Worm (Caenorhabditis elegans) whole organism, L2 larva: Measurements from ENCODE around the gene F08F8.11.
A peak's percentile ranks its signal among the peaks of the same experiment; 100 is the strongest.

Source experiments
- C34F6.9 ChIP-seq: fragments of 150-350 bp; optimal IDR thresholded peaks from 2 replicates; lab custom pipeline; 2014; ENCODE audit warnings: missing biosample characterization, missing genetic modification characterization
- F13H6.1 ChIP-seq: sonication (generic microtip); optimal IDR thresholded peaks from 2 replicates; lab custom pipeline; 2016; ENCODE audit warnings: missing genetic modification characterization, missing compliant biosample characterization
- R02D3.7 ChIP-seq: fragments of 150-350 bp; optimal IDR thresholded peaks from 2 replicates; lab custom pipeline; 2014; ENCODE audit warnings: missing biosample characterization, missing genetic modification characterization
- Y55F3AM.14 ChIP-seq: fragments of 200-800 bp; sonication (Bioruptor generic); optimal IDR thresholded peaks from 2 replicates; lab custom pipeline; 2018; ENCODE audit warnings: mild to moderate bottlenecking, missing genetic modification characterization, missing compliant biosample characterization
- alr-1 ChIP-seq: fragments of 150-350 bp; optimal IDR thresholded peaks from 2 replicates; lab custom pipeline; 2014; ENCODE audit warnings: missing biosample characterization, missing genetic modification characterization
- blmp-1 ChIP-seq: sonication (generic microtip); optimal IDR thresholded peaks from 2 replicates; lab custom pipeline; 2017; ENCODE audit warnings: missing genetic modification characterization, mild to moderate bottlenecking, missing compliant biosample characterization, antibody characterized with exemption, moderate library complexity; ENCODE audit not compliant: insufficient read depth
- ceh-16 ChIP-seq: fragments of 150-350 bp; optimal IDR thresholded peaks from 2 replicates; lab custom pipeline; 2014; ENCODE audit warnings: missing biosample characterization, missing genetic modification characterization
- ceh-82 ChIP-seq: fragments of 150-350 bp; optimal IDR thresholded peaks from 2 replicates; lab custom pipeline; 2014; ENCODE audit warnings: missing biosample characterization, missing genetic modification characterization
- crh-2 ChIP-seq: sonication (generic microtip); optimal IDR thresholded peaks from 2 replicates; lab custom pipeline; 2017; ENCODE audit warnings: missing biosample characterization, missing genetic modification characterization
- dmd-4 ChIP-seq: sonication (generic microtip); optimal IDR thresholded peaks from 2 replicates; lab custom pipeline; 2017; ENCODE audit warnings: missing biosample characterization, missing genetic modification characterization
- egl-27 ChIP-seq: sonication (generic microtip); optimal IDR thresholded peaks from 3 replicates; lab custom pipeline; 2017; ENCODE audit warnings: missing biosample characterization, missing genetic modification reagents, missing genetic modification characterization
- elt-1 ChIP-seq: fragments of 150-350 bp; optimal IDR thresholded peaks from 2 replicates; lab custom pipeline; 2014; ENCODE audit warnings: missing biosample characterization, missing genetic modification characterization
- lin-39 ChIP-seq: fragments of 150-350 bp; optimal IDR thresholded peaks from 2 replicates; lab custom pipeline; 2014; ENCODE audit warnings: missing biosample characterization, missing genetic modification reagents, missing genetic modification characterization
- lsy-2 ChIP-seq, 2 experiments: fragments of 150-350 bp in 1 of 2; sonication (generic microtip) in 1 of 2; optimal IDR thresholded peaks; 2 replicates each; lab custom pipeline; 2014 to 2017; ENCODE audit warnings: missing biosample characterization in 2 of 2, missing genetic modification characterization in 2 of 2
- mab-5 ChIP-seq: fragments of 150-350 bp; optimal IDR thresholded peaks from 2 replicates; lab custom pipeline; 2014; ENCODE audit warnings: missing biosample characterization, missing genetic modification characterization
- mbf-1 ChIP-seq: sonication (generic microtip); optimal IDR thresholded peaks from 2 replicates; lab custom pipeline; 2017; ENCODE audit warnings: missing biosample characterization, missing genetic modification characterization
- mdl-1 ChIP-seq, 2 experiments: fragments of 150-350 bp in 1 of 2; sonication (generic microtip) in 1 of 2; optimal IDR thresholded peaks; 2 replicates each; lab custom pipeline; 2017; ENCODE audit warnings: missing biosample characterization in 2 of 2, missing genetic modification characterization in 2 of 2
- nhr-10 ChIP-seq: sonication (generic microtip); optimal IDR thresholded peaks from 2 replicates; lab custom pipeline; 2017; ENCODE audit warnings: missing biosample characterization, missing genetic modification characterization
- nhr-12 ChIP-seq: fragments of 150-350 bp; optimal IDR thresholded peaks from 2 replicates; lab custom pipeline; 2014; ENCODE audit warnings: missing biosample characterization, missing genetic modification characterization
- nhr-21 ChIP-seq: fragments of 150-350 bp; optimal IDR thresholded peaks from 2 replicates; lab custom pipeline; 2014; ENCODE audit warnings: missing biosample characterization, missing genetic modification characterization
- nhr-23 ChIP-seq: fragments of 150-350 bp; optimal IDR thresholded peaks from 2 replicates; lab custom pipeline; 2014; ENCODE audit warnings: missing biosample characterization, missing genetic modification reagents, missing genetic modification characterization
- nhr-237 ChIP-seq: fragments of 150-350 bp; optimal IDR thresholded peaks from 2 replicates; lab custom pipeline; 2014; ENCODE audit warnings: missing biosample characterization, missing genetic modification characterization
- nhr-25 ChIP-seq: fragments of 150-350 bp; sonication (generic microtip); optimal IDR thresholded peaks from 3 replicates; lab custom pipeline; 2014; ENCODE audit warnings: missing biosample characterization, missing genetic modification characterization
- nhr-6 ChIP-seq: fragments of 150-350 bp; optimal IDR thresholded peaks from 2 replicates; lab custom pipeline; 2014; ENCODE audit warnings: missing biosample characterization, missing genetic modification characterization
- nhr-77 ChIP-seq: fragments of 150-350 bp; optimal IDR thresholded peaks from 2 replicates; lab custom pipeline; 2014; ENCODE audit warnings: missing biosample characterization, missing genetic modification characterization
- peb-1 ChIP-seq: fragments of 150-350 bp; optimal IDR thresholded peaks from 2 replicates; lab custom pipeline; 2014; ENCODE audit warnings: missing biosample characterization, missing genetic modification characterization
- sem-4 ChIP-seq: fragments of 150-350 bp; optimal IDR thresholded peaks from 2 replicates; lab custom pipeline; 2014; ENCODE audit warnings: missing biosample characterization, missing genetic modification reagents, missing genetic modification characterization
- sma-3 ChIP-seq: sonication (generic microtip); optimal IDR thresholded peaks from 2 replicates; lab custom pipeline; 2016; ENCODE audit warnings: missing genetic modification reagents, missing genetic modification characterization, missing compliant biosample characterization
- snpc-4 ChIP-seq: fragments of 150-350 bp; optimal IDR thresholded peaks from 2 replicates; lab custom pipeline; 2014; ENCODE audit warnings: missing biosample characterization, missing genetic modification characterization
- unc-55 ChIP-seq: fragments of 150-350 bp; sonication (generic microtip); optimal IDR thresholded peaks from 3 replicates; lab custom pipeline; 2014; ENCODE audit warnings: missing biosample characterization, missing genetic modification reagents, missing genetic modification characterization
- unc-62 ChIP-seq: fragments of 150-350 bp; optimal IDR thresholded peaks from 2 replicates; lab custom pipeline; 2014; ENCODE audit warnings: missing biosample characterization, missing genetic modification reagents, missing genetic modification characterization
- ztf-1 ChIP-seq: fragments of 200-800 bp; sonication (Bioruptor generic); conservative IDR thresholded peaks from 2 replicates; pipeline ENCODE4 v1.3.6; 2022; ENCODE audit warnings: missing genetic modification characterization, missing compliant biosample characterization
- ztf-4 ChIP-seq: fragments of 150-350 bp; optimal IDR thresholded peaks from 2 replicates; lab custom pipeline; 2014; ENCODE audit warnings: missing biosample characterization, missing genetic modification characterization

F08F8.11 gene

DNA sequence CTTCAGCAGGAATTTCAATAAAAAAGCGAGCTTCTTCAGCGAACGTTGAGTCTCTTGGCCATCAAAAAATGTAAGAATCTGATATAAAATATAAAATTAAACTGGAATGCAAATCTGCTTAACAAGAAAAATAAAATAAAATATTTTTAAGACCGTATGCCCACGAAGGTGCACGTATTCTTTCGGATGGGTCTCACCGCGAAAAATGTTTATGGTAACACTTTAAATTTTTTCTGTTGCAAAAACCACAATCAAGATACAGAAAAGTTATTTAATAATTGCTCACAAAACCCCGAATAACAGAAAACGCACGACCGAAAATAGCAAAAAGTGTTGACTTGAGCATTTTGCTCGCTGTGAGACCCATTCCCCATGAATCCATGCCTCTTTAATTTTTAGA, 26.6 kb upstream of the F08F8.11 start:
- TF ChIP-seq nhr-25 (tag; lab: Kevin White, UChicago) (no peak), mbf-1 (tag; lab: Kevin White, UChicago) (no peak), lsy-2 (tag; optimal IDR thresholded peaks at IDR 0.05; lab: Kevin White, UChicago) (no peak), nhr-77 (tag; lab: Kevin White, UChicago) (no peak), dmd-4 (tag; lab: Kevin White, UChicago) (no peak), mdl-1 (tag; optimal IDR thresholded peaks at IDR 0.05; lab: Kevin White, UChicago) (no peak), unc-55 (no peak), nhr-12 (tag; lab: Kevin White, UChicago) (no peak), nhr-6 (tag; lab: Kevin White, UChicago) (no peak), nhr-23 (tag; lab: Kevin White, UChicago) (no peak), R02D3.7 (tag; lab: Kevin White, UChicago) (no peak), ceh-82 (tag; lab: Kevin White, UChicago) (no peak), sem-4 (no peak), peb-1 (tag; lab: Kevin White, UChicago) (no peak), nhr-10 (no peak)

DNA sequence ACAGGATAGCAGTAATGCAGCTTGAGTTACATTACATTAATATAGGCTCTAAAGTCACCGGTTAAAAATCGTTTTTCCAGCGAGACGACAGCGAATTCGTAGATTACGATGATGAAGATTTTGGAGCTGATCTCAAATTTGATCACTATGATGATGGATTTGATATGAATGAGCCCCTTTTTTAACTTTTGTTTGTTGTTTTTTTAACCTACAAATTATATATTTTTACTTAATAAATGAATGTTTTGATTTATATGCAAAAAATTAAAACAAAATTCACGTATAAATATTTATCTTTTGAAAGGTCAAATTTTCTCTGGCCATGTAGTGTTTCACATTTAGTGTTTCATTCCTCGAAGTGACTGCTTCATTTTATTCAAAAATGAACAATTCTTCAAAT, 22.3 kb upstream of the F08F8.11 start, which contains the start of gene F08F8.6:
F08F8.6 (plus strand) TSS at position 301 of the 400 bp plus-strand sequence.
- TF ChIP-seq lin-39 (no peak), sma-3 (GFP tag; lab: Kevin White, UChicago) (no peak), egl-27 (tag; lab: Kevin White, UChicago) (no peak), ztf-1 (GFP tag; lab: Robert Waterston, UW) (no peak), ceh-16 (no peak), Y55F3AM.14 (no peak), crh-2 (tag; lab: Kevin White, UChicago) (no peak), nhr-77 (tag; lab: Kevin White, UChicago) (no peak), alr-1 (tag; lab: Kevin White, UChicago) (no peak), snpc-4 (no peak)

DNA sequence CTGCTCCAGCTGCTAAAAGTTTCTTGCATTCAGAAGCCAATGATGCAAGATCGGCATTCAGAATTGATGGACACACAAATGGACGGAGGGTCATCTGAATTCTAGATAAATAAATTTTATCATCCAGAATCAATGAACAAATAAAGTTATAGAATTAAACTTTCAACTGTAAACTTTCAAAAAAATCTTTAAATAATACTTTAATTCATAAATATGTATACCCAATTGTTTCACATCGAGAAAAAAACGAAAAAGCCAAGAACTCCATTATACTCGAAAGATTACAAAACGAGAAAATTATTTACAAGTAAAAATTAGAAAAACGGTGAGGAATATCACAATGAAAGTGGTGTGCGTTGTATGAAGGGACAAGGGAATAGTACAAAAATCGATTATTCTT, 18.7 kb upstream of the F08F8.11 start, which contains the start of gene F08F8.7:
F08F8.7 (minus strand) TSS at position 101 of the 400 bp plus-strand sequence.
- no peak for TF ChIP-seq blmp-1 (tag; lab: Kevin White, UChicago)
- no peak for TF ChIP-seq unc-55
- TF ChIP-seq C34F6.9, result no peak
- TF ChIP-seq nhr-237, result no peak
- TF ChIP-seq ceh-16, result no peak
- no peak for TF ChIP-seq nhr-10
- no peak for TF ChIP-seq nhr-6 (tag; lab: Kevin White, UChicago)
- no peak for TF ChIP-seq ztf-4 (tag; lab: Kevin White, UChicago)
- no peak for TF ChIP-seq unc-62 (GFP tag; lab: Kevin White, UChicago)

DNA sequence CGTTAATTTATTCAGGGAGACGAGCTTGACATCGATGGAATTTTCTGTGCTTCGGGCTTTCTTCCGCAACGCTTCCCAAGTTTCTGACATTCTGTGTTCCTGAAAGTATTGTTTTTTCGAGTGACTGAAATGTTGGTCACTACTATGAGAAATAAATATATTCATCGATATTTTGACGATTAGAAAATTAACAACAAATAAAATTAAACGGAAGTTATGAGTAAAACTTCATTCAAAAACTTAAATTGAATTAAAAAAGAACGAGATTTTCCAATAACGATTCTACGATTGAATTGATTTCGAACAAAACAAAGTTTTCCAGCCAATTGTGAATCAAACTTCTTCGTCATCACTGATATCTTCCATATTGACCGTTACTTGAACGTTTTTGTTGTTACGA, 16.6 kb upstream of the F08F8.11 start, which contains the start of gene gos-28:
gos-28 (minus strand) TSS at position 101 of the 400 bp plus-strand sequence.
- TF ChIP-seq nhr-6 (tag; lab: Kevin White, UChicago) (no peak), F13H6.1 (no peak), C34F6.9 (no peak), ztf-1 (GFP tag; lab: Robert Waterston, UW) (no peak), mbf-1 (tag; lab: Kevin White, UChicago) (no peak), blmp-1 (tag; lab: Kevin White, UChicago) (no peak), R02D3.7 (tag; lab: Kevin White, UChicago) (no peak), nhr-21 (tag; lab: Kevin White, UChicago) (no peak), nhr-23 (tag; lab: Kevin White, UChicago) (no peak), lin-39 (no peak)

DNA sequence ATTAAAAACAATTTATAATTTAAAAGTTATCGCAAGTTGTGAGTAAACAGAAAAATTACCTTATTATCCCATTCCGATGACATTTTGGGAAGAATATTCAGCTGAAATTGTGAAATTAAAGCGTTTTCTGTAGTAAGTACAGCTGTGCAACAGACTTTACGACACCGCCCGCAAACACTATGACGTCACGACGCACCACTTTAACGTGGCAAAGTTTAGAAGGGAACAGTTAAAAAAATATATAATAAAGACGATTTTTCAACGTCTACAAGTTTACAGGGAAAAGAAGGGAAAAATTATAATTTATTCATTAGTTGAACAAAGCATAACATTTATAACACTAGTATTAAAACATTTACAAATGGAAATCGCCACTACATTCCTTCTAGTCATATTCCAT, 11.8 kb upstream of the F08F8.11 start, which contains the start of gene F08F8.9:
F08F8.9 (minus strand) TSS at position 101 of the 400 bp plus-strand sequence.
- TF ChIP-seq dmd-4 (tag; lab: Kevin White, UChicago), result no peak
- TF ChIP-seq crh-2 (tag; lab: Kevin White, UChicago), result peak; percentile 8
- TF ChIP-seq unc-62 (GFP tag; lab: Kevin White, UChicago), result no peak
- no peak for TF ChIP-seq R02D3.7 (tag; lab: Kevin White, UChicago)
- no peak for TF ChIP-seq elt-1 (tag; lab: Kevin White, UChicago)
- TF ChIP-seq mab-5 (tag; lab: Kevin White, UChicago), result no peak
- TF ChIP-seq nhr-25 (tag; lab: Kevin White, UChicago), result no peak
